Worm (Caenorhabditis elegans) whole organism, L4/young adult: ENCODE results near the gene T28A11.4.

Experiments used
- dao-5 ChIP-seq: sonication (generic microtip); optimal IDR thresholded peaks from 2 replicates; lab custom pipeline; 2016; ENCODE audit warnings: missing genotype, missing genetic modification characterization, moderate library complexity, missing compliant biosample characterization
- him-1 ChIP-seq: sonication (generic microtip); optimal IDR thresholded peaks from 2 replicates; lab custom pipeline; 2016; ENCODE audit warnings: missing genotype, missing genetic modification reagents, missing genetic modification characterization, missing compliant biosample characterization

ce11 chrV:3260075-3260474, 13.8 kb upstream of the T28A11.4 start, which contains the start of gene srbc-5:
- no peak for TF ChIP-seq dao-5 (tag; lab: Kevin White, UChicago)
- no peak for TF ChIP-seq him-1 (tag; lab: Kevin White, UChicago)
